Worm (Caenorhabditis elegans) whole organism, dauer: ENCODE results near the gene ckk-1.

Experiments used
- unc-62 ChIP-seq: sonication (generic microtip); optimal IDR thresholded peaks from 2 replicates; lab custom pipeline; 2017; ENCODE audit warnings: missing biosample characterization, missing genetic modification reagents, missing genetic modification characterization

The ckk-1 gene

ce11 chrIII:5622232-5623009 lies 12.9 kb upstream of the ckk-1 start:
- no peak for TF ChIP-seq unc-62 (GFP tag; lab: Kevin White, UChicago)

ce11 chrIII:5623418-5623817 lies 11.9 kb upstream of the ckk-1 start:
- TF ChIP-seq unc-62 (GFP tag; lab: Kevin White, UChicago): no peak

- no peak for TF ChIP-seq unc-62 (GFP tag; lab: Kevin White, UChicago)
These were observed 10.4 kb upstream of the ckk-1 start, which contains the start of gene daf-4 for ce11 chrIII:5624835-5625234. daf-4 (plus strand) TSS chrIII:5625135.

ce11 chrIII:5629225-5629624 lies 6.1 kb upstream of the ckk-1 start:
- no peak for TF ChIP-seq unc-62 (GFP tag; lab: Kevin White, UChicago)

- TF ChIP-seq unc-62 (GFP tag; lab: Kevin White, UChicago): no peak
These were observed 4.9 kb upstream of the ckk-1 start for ce11 chrIII:5630350-5630749.

ce11 chrIII:5632426-5632976 lies 2.8 kb upstream of the ckk-1 start:
- TF ChIP-seq unc-62 (GFP tag; lab: Kevin White, UChicago): no peak

- TF ChIP-seq unc-62 (GFP tag; lab: Kevin White, UChicago): no peak
These were observed 770 bp upstream of the ckk-1 start for ce11 chrIII:5634509-5634908.

- TF ChIP-seq unc-62 (GFP tag; lab: Kevin White, UChicago): no peak
These were observed 4.6 kb downstream of the ckk-1 start for ce11 chrIII:5639893-5640292.

- no peak for TF ChIP-seq unc-62 (GFP tag; lab: Kevin White, UChicago)
These were observed 7.4 kb downstream of the ckk-1 start for ce11 chrIII:5642692-5643091.

- no peak for TF ChIP-seq unc-62 (GFP tag; lab: Kevin White, UChicago)
These were observed 18.4 kb downstream of the ckk-1 start for ce11 chrIII:5653692-5654105.

ce11 chrIII:5656941-5657340 lies 21.7 kb downstream of the ckk-1 start, which contains the start of gene sdz-21:
sdz-21 (minus strand) TSS chrIII:5657041.
- no peak for TF ChIP-seq unc-62 (GFP tag; lab: Kevin White, UChicago)

- TF ChIP-seq unc-62 (GFP tag; lab: Kevin White, UChicago): no peak
These were observed 25.7 kb downstream of the ckk-1 start, which contains the start of gene F54E7.6 for ce11 chrIII:5660976-5661375. F54E7.6 (minus strand) TSS chrIII:5661085.

- TF ChIP-seq unc-62 (GFP tag; lab: Kevin White, UChicago): no peak
These were observed 28.2 kb downstream of the ckk-1 start for ce11 chrIII:5663521-5663920.

- TF ChIP-seq unc-62 (GFP tag; lab: Kevin White, UChicago): no peak
These were observed 28.7 kb downstream of the ckk-1 start, which contains the start of gene par-3 for ce11 chrIII:5663933-5664332. par-3 (plus strand) TSS chrIII:5664233.

ce11 chrIII:5665278-5665677 lies 30.0 kb downstream of the ckk-1 start:
- no peak for TF ChIP-seq unc-62 (GFP tag; lab: Kevin White, UChicago)

ce11 chrIII:5665710-5666109 lies 30.4 kb downstream of the ckk-1 start:
- TF ChIP-seq unc-62 (GFP tag; lab: Kevin White, UChicago): no peak
